Fruit fly (Drosophila melanogaster) whole organism, pupa: ENCODE measurements around the gene CG13999.

Experiments
- CG12605 ChIP-seq: fragments of 200-800 bp; sonication (Bioruptor generic); IDR thresholded peaks from 2 replicates; pipeline ENCODE4 v1.3.6; 2022; ENCODE audit warnings: missing biosample characterization, missing genetic modification characterization
- CG13204 ChIP-seq: fragments of 200-800 bp; sonication (Bioruptor generic); optimal IDR thresholded peaks from 2 replicates; lab custom pipeline; 2018; ENCODE audit warnings: missing biosample characterization, mild to moderate bottlenecking, missing genetic modification characterization, moderate library complexity
- CG17806 ChIP-seq: fragments of 200-800 bp; sonication (Bioruptor generic); optimal IDR thresholded peaks from 2 replicates; lab custom pipeline; 2018; ENCODE audit warnings: missing biosample characterization, mild to moderate bottlenecking, missing genetic modification characterization, moderate library complexity
- CG34367 ChIP-seq: fragments of 200-800 bp; sonication (Bioruptor generic); optimal IDR thresholded peaks from 2 replicates; lab custom pipeline; 2018; ENCODE audit warnings: missing biosample characterization, mild to moderate bottlenecking, missing genetic modification characterization
- CG4496 ChIP-seq: fragments of 200-800 bp; sonication (Bioruptor generic); IDR thresholded peaks from 3 replicates; pipeline ENCODE4 v1.3.6; 2022; ENCODE audit warnings: missing biosample characterization, missing genetic modification characterization
- CG8159 ChIP-seq: fragments of 200-800 bp; sonication (Bioruptor generic); optimal IDR thresholded peaks from 3 replicates; lab custom pipeline; 2018; ENCODE audit warnings: missing biosample characterization, mild to moderate bottlenecking, missing genetic modification characterization, moderate library complexity
- CG9948 ChIP-seq: fragments of 200-800 bp; sonication (Bioruptor generic); optimal IDR thresholded peaks from 2 replicates; lab custom pipeline; 2018; ENCODE audit warnings: missing biosample characterization, mild to moderate bottlenecking, missing genetic modification characterization, moderate library complexity
- Ets98B ChIP-seq: fragments of 200-800 bp; sonication (Bioruptor generic); IDR thresholded peaks from 2 replicates; pipeline ENCODE4 v1.3.6; 2022; ENCODE audit warnings: missing biosample characterization, missing genetic modification characterization
- Snoo ChIP-seq: fragments of 200-800 bp; sonication (Bioruptor generic); optimal IDR thresholded peaks from 3 replicates; lab custom pipeline; 2017; ENCODE audit warnings: missing biosample characterization, mild to moderate bottlenecking, missing genetic modification characterization, inconsistent platforms
- fd96Ca ChIP-seq: fragments of 200-800 bp; sonication (Bioruptor generic); IDR thresholded peaks from 3 replicates; pipeline ENCODE4 v1.3.6; 2022; ENCODE audit warnings: missing biosample characterization, missing genetic modification characterization
- gl ChIP-seq: fragments of 200-800 bp; sonication (Bioruptor generic); optimal IDR thresholded peaks from 2 replicates; lab custom pipeline; 2018; ENCODE audit warnings: missing biosample characterization, mild to moderate bottlenecking, missing genetic modification characterization

DNA sequence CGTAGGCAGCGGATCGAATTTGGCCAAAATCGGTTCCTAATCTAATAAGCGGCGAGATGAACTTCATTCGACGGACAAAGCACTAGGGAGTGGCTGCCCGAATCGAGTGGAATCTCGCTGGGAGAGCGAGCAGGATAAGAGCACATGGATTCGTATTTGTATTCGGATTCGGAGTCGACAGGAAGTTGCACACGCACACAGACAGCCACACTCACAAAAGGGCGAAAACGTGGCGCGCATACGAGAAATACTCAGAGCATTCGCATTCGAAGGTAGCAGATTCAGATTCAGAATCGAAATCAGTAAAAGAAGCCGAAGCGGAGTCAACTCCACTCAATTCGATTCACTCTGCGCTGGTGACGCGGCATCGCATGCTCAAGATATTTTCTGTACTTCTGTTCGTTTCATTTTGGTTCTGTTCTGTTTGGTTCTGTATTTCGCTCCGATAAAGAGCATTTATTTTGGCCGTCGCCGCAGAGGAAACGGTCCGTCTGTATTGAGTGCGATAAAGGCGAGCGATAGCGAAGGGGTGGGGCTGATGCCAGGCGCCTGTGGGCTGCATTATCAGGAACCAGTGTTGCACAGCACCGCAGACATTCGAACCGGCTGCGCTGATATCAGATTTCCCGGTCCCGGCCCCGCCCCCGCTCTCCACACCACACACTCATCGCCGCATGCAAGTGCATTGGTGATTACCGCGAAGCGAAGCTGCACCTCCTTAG is 22.2 kb upstream of the CG13999 start:
- no peak for TF ChIP-seq CG4496
- peak; percentile 68 for TF ChIP-seq CG13204 (GFP tag; lab: Kevin White, UChicago)
- no peak for TF ChIP-seq CG9948 (tag; lab: Kevin White, UChicago)
- no peak for TF ChIP-seq CG8159 (tag; lab: Kevin White, UChicago)
- no peak for TF ChIP-seq CG12605 (GFP tag; lab: Robert Waterston, UW)
- no peak for TF ChIP-seq CG17806 (tag; lab: Kevin White, UChicago)
- peak; percentile 7 for TF ChIP-seq Snoo
- no peak for TF ChIP-seq CG34367 (tag; lab: Kevin White, UChicago)
- no peak for TF ChIP-seq gl (tag; lab: Kevin White, UChicago)
- TF ChIP-seq fd96Ca (GFP tag; lab: Robert Waterston, UW): no peak
- no peak for TF ChIP-seq Ets98B (GFP tag; lab: Robert Waterston, UW)
